Worm (Caenorhabditis elegans): ENCODE measurements around the gene hpo-9.

DNA sequence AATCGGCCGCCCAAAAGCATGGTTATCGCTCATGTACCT is at the start of gene hpo-9:
- no peak for TF ChIP-seq flt-1 (GFP tag; IDR thresholded peaks at IDR 0.05)
- TF ChIP-seq cog-1 (tag; optimal IDR thresholded peaks at IDR 0.05), result no peak
- TF ChIP-seq T22C8.4 (GFP tag; IDR thresholded peaks at IDR 0.05), result no peak
- no peak for TF ChIP-seq klf-2 (GFP tag; conservative IDR thresholded peaks at IDR 0.05)

Data from whole organism, midembryonic.